Fruit fly (Drosophila melanogaster): ENCODE data around the gene Caf1-180.

Gene Caf1-180

dm6 chrX:8571936-8572335 lies 34.2 kb downstream of the Caf1-180 start:
- no peak for TF ChIP-seq fd96Cb (tag; optimal IDR thresholded peaks at IDR 0.05)
- peak in 1 of 2 experiments; percentile 32 for TF ChIP-seq Hr78 (GFP tag; optimal IDR thresholded peaks at IDR 0.05)

dm6 chrX:8570848-8571247 lies 35.3 kb downstream of the Caf1-180 start, which contains the start of gene CG12111:
CG12111 (minus strand) TSS chrX:8570948.
- TF ChIP-seq cato (GFP tag; optimal IDR thresholded peaks at IDR 0.05; ENCODE audit: borderline replicate concordance) (no peak), Mrtf (GFP tag; IDR thresholded peaks at IDR 0.05) (no peak), Vsx1 (GFP tag; optimal IDR thresholded peaks at IDR 0.05) (no peak), nau (GFP tag; optimal IDR thresholded peaks at IDR 0.05) (no peak), Poxn (GFP tag; IDR thresholded peaks at IDR 0.05) (no peak), CG3065 (GFP tag; optimal IDR thresholded peaks at IDR 0.05) (no peak), maf-S (GFP tag; optimal IDR thresholded peaks at IDR 0.05) (no peak), vvl (GFP tag; IDR thresholded peaks at IDR 0.05) (no peak), NC2α (GFP tag; optimal IDR thresholded peaks at IDR 0.05) (no peak)

dm6 chrX:8569639-8570038 lies 36.5 kb downstream of the Caf1-180 start:
- TF ChIP-seq CG17612 (GFP tag; IDR thresholded peaks at IDR 0.05): no peak
- peak in 1 of 2 experiments; percentile 93 for TF ChIP-seq Pdp1 (GFP tag; optimal IDR thresholded peaks at IDR 0.05)
- no peak for TF ChIP-seq sqz (GFP tag; optimal IDR thresholded peaks at IDR 0.05)

dm6 chrX:8569038-8569437 lies 37.1 kb downstream of the Caf1-180 start:
- no peak for TF ChIP-seq Dll (GFP tag; IDR thresholded peaks at IDR 0.05; ENCODE audit: partially characterized antibody)
- no peak for TF ChIP-seq bcd (GFP tag; optimal IDR thresholded peaks at IDR 0.05)
- no peak for TF ChIP-seq CG18262 (tag; optimal IDR thresholded peaks at IDR 0.05)
- TF ChIP-seq ranshi (GFP tag; IDR thresholded peaks at IDR 0.05): no peak
- TF ChIP-seq chn (GFP tag; optimal IDR thresholded peaks at IDR 0.05): no peak
- TF ChIP-seq CG17912 (GFP tag; optimal IDR thresholded peaks at IDR 0.05): no peak
- TF ChIP-seq Blimp-1 (GFP tag; optimal IDR thresholded peaks at IDR 0.05): peak; percentile 11
- no peak for TF ChIP-seq toy (GFP tag; IDR thresholded peaks at IDR 0.05)
- TF ChIP-seq CG14667 (GFP tag; IDR thresholded peaks at IDR 0.05): no peak
- TF ChIP-seq cg (GFP tag; optimal IDR thresholded peaks at IDR 0.05): peak; percentile 62
- no peak for TF ChIP-seq seq (GFP tag; IDR thresholded peaks at IDR 0.05)
- TF ChIP-seq knrl (GFP tag; IDR thresholded peaks at IDR 0.05; ENCODE audit: partially characterized antibody): no peak
- TF ChIP-seq kah (GFP tag; optimal IDR thresholded peaks at IDR 0.05): no peak
- no peak for TF ChIP-seq Nf-YB (GFP tag; optimal IDR thresholded peaks at IDR 0.05)
- TF ChIP-seq Vsx1 (GFP tag; optimal IDR thresholded peaks at IDR 0.05): no peak
- TF ChIP-seq Ets65A (GFP tag): no peak
- no peak for TF ChIP-seq Dek (tag; optimal IDR thresholded peaks at IDR 0.05)
- TF ChIP-seq Antp (GFP tag; optimal IDR thresholded peaks at IDR 0.05): no peak
- TF ChIP-seq Deaf1 (tag; optimal IDR thresholded peaks at IDR 0.05): peak; percentile 8
- peak; percentile 12 for TF ChIP-seq pros (GFP tag; optimal IDR thresholded peaks at IDR 0.05)
- TF ChIP-seq gcm (GFP tag; optimal IDR thresholded peaks at IDR 0.05): no peak
- TF ChIP-seq exex (tag; optimal IDR thresholded peaks at IDR 0.05): peak; percentile 1
- no peak for TF ChIP-seq CG1529 (GFP tag; optimal IDR thresholded peaks at IDR 0.05)
- no peak for TF ChIP-seq CG13775 (GFP tag; optimal IDR thresholded peaks at IDR 0.05)
- TF ChIP-seq NFAT (GFP tag; IDR thresholded peaks at IDR 0.05): 0 out of 2 replicates have a peak, but pooled peaks have one; percentile 14
- peak; percentile 19; the same call in 1 of the 2 replicates for TF ChIP-seq Rfx (GFP tag; IDR thresholded peaks at IDR 0.05)
- TF ChIP-seq CG2889 (GFP tag; IDR thresholded peaks at IDR 0.05): no peak
- TF ChIP-seq usp (GFP tag; optimal IDR thresholded peaks at IDR 0.05): no peak
- peak in 1 of 2 experiments; percentile 12 for TF ChIP-seq Trl (optimal IDR thresholded peaks at IDR 0.05)
- TF ChIP-seq Trl (GFP tag; optimal IDR thresholded peaks at IDR 0.05): no peak
- TF ChIP-seq CG1832 (GFP tag; optimal IDR thresholded peaks at IDR 0.05): peak; percentile 41
- TF ChIP-seq ato (GFP tag; IDR thresholded peaks at IDR 0.05; ENCODE audit: partially characterized antibody): no peak
- no peak for TF ChIP-seq pfk (GFP tag; optimal IDR thresholded peaks at IDR 0.05)
